Worm (Caenorhabditis elegans) whole organism, L3 larva: ENCODE measurements around the gene txt-9.

Experiments
- aly-2 ChIP-seq: fragments of 150-350 bp; optimal IDR thresholded peaks from 2 replicates; lab custom pipeline; 2014; ENCODE audit warnings: missing biosample characterization, missing genetic modification characterization
- ama-1 ChIP-seq: fragments of 150-350 bp; optimal IDR thresholded peaks from 2 replicates; lab custom pipeline; 2018
- jun-1 ChIP-seq: fragments of 150-350 bp; optimal IDR thresholded peaks from 2 replicates; lab custom pipeline; 2014; ENCODE audit warnings: missing biosample characterization, missing genetic modification reagents, missing genetic modification characterization
- mdl-1 ChIP-seq: fragments of 150-350 bp; optimal IDR thresholded peaks from 2 replicates; lab custom pipeline; 2014; ENCODE audit warnings: missing biosample characterization, missing genetic modification characterization
- nhr-237 ChIP-seq: fragments of 150-350 bp; optimal IDR thresholded peaks from 2 replicates; lab custom pipeline; 2014; ENCODE audit warnings: missing biosample characterization, missing genetic modification characterization
- nhr-28 ChIP-seq: fragments of 150-350 bp; optimal IDR thresholded peaks from 2 replicates; lab custom pipeline; 2014; ENCODE audit warnings: missing biosample characterization, missing genetic modification characterization
- nhr-76 ChIP-seq: fragments of 150-350 bp; sonication (generic microtip); optimal IDR thresholded peaks from 5 replicates; lab custom pipeline; 2014; ENCODE audit warnings: missing biosample characterization, missing genetic modification characterization
- snpc-4 ChIP-seq: fragments of 150-350 bp; optimal IDR thresholded peaks from 2 replicates; lab custom pipeline; 2014; ENCODE audit warnings: missing biosample characterization, missing genetic modification characterization

- TF ChIP-seq nhr-76 = no peak
- TF ChIP-seq jun-1 (tag; lab: Kevin White, UChicago) = no peak
- no peak for TF ChIP-seq aly-2
- no peak for TF ChIP-seq snpc-4 (tag; lab: Kevin White, UChicago)
- TF ChIP-seq mdl-1 = no peak
- TF ChIP-seq ama-1 = no peak
- no peak for TF ChIP-seq nhr-28 (tag; lab: Kevin White, UChicago)
- no peak for TF ChIP-seq nhr-237 (tag; lab: Kevin White, UChicago)
These were observed 30.1 kb downstream of the txt-9 start, which contains the start of gene srsy-1 for ce11 chrII:5115733-5116132.
